Fruit fly (Drosophila melanogaster) whole organism, prepupa: ENCODE measurements around the gene CG17778.
A peak's percentile ranks its signal among the peaks of the same experiment; 100 is the strongest.

Source experiments
- Blimp-1 ChIP-seq: fragments of 200-800 bp; sonication (Bioruptor generic); optimal IDR thresholded peaks from 3 replicates; lab custom pipeline; 2017; ENCODE audit warnings: missing biosample characterization, missing genetic modification characterization, mild to moderate bottlenecking, moderate library complexity, missing genetic modification reagents
- CG11902 ChIP-seq: fragments of 200-800 bp; sonication (Bioruptor generic); optimal IDR thresholded peaks from 3 replicates; lab custom pipeline; 2016; ENCODE audit warnings: missing biosample characterization, missing genetic modification characterization
- CG15336 ChIP-seq: fragments of 200-800 bp; sonication (Bioruptor generic); IDR thresholded peaks from 2 replicates; pipeline ENCODE4 v1.3.6; 2022; ENCODE audit warnings: missing biosample characterization, missing genetic modification characterization
- CG16779 ChIP-seq: fragments of 200-800 bp; sonication (Bioruptor generic); optimal IDR thresholded peaks from 3 replicates; lab custom pipeline; 2017; ENCODE audit warnings: missing biosample characterization, mild to moderate bottlenecking, missing genetic modification characterization
- CG31627 ChIP-seq: fragments of 200-800 bp; sonication (Bioruptor generic); optimal IDR thresholded peaks from 3 replicates; lab custom pipeline; 2016; ENCODE audit warnings: missing biosample characterization, missing genetic modification characterization
- CG4318 ChIP-seq: fragments of 200-800 bp; sonication (Bioruptor generic); optimal IDR thresholded peaks from 3 replicates; lab custom pipeline; 2017; ENCODE audit warnings: missing biosample characterization, mild to moderate bottlenecking, missing genetic modification characterization
- CG6276 ChIP-seq: fragments of 200-800 bp; sonication (Bioruptor generic); optimal IDR thresholded peaks from 2 replicates; lab custom pipeline; 2017; ENCODE audit warnings: missing biosample characterization, mild to moderate bottlenecking, missing genetic modification characterization
- CG6808 ChIP-seq: fragments of 200-800 bp; sonication (Bioruptor generic); optimal IDR thresholded peaks from 3 replicates; lab custom pipeline; 2017; ENCODE audit warnings: missing biosample characterization, missing genetic modification characterization, mild to moderate bottlenecking, moderate library complexity, missing genetic modification reagents
- CG6854 ChIP-seq: fragments of 200-800 bp; sonication (Bioruptor generic); optimal IDR thresholded peaks from 2 replicates; lab custom pipeline; 2017; ENCODE audit warnings: missing biosample characterization, mild to moderate bottlenecking, missing genetic modification characterization
- CG8119 ChIP-seq: fragments of 200-800 bp; sonication (Bioruptor generic); IDR thresholded peaks from 3 replicates; pipeline ENCODE4 v1.3.6; 2022; ENCODE audit warnings: missing biosample characterization, missing genetic modification characterization
- CG8632 ChIP-seq: fragments of 200-800 bp; sonication (Bioruptor generic); optimal IDR thresholded peaks from 3 replicates; lab custom pipeline; 2016; ENCODE audit warnings: missing biosample characterization, missing genetic modification characterization
- CG9139 ChIP-seq: fragments of 200-800 bp; sonication (Bioruptor generic); optimal IDR thresholded peaks from 3 replicates; lab custom pipeline; 2017; ENCODE audit warnings: missing biosample characterization, mild to moderate bottlenecking, missing genetic modification characterization
- Eip75B ChIP-seq: fragments of 200-800 bp; sonication (Bioruptor generic); optimal IDR thresholded peaks from 3 replicates; lab custom pipeline; 2016; ENCODE audit warnings: missing biosample characterization, missing genetic modification characterization
- Eip78C ChIP-seq: fragments of 200-800 bp; sonication (Bioruptor generic); peaks from one replicate; lab custom pipeline; 2016; ENCODE audit warnings: missing biosample characterization, missing genetic modification characterization
- Ets96B ChIP-seq: fragments of 200-800 bp; optimal IDR thresholded peaks from 2 replicates; lab custom pipeline; 2019; ENCODE audit warnings: missing biosample characterization, mild to moderate bottlenecking, missing genetic modification characterization, moderate library complexity
- Hr38 ChIP-seq: sonication (Bioruptor generic); optimal IDR thresholded peaks from 2 replicates; lab custom pipeline; 2016; ENCODE audit warnings: missing biosample characterization, missing genetic modification characterization
- Lpt ChIP-seq: fragments of 200-800 bp; sonication (Bioruptor generic); optimal IDR thresholded peaks from 3 replicates; lab custom pipeline; 2016; ENCODE audit warnings: missing biosample characterization, missing genetic modification characterization
- Met ChIP-seq: fragments of 200-800 bp; sonication (Bioruptor generic); optimal IDR thresholded peaks from 3 replicates; lab custom pipeline; 2016; ENCODE audit warnings: missing biosample characterization, missing genetic modification characterization
- OdsH ChIP-seq: fragments of 200-800 bp; sonication (Bioruptor generic); optimal IDR thresholded peaks from 3 replicates; lab custom pipeline; 2016; ENCODE audit warnings: missing biosample characterization, missing genetic modification characterization
- Sox15 ChIP-seq: fragments of 200-800 bp; sonication (Bioruptor generic); optimal IDR thresholded peaks from 3 replicates; lab custom pipeline; 2016; ENCODE audit warnings: missing biosample characterization, missing genetic modification characterization
- acj6 ChIP-seq: fragments of 200-800 bp; sonication (Bioruptor generic); optimal IDR thresholded peaks from 3 replicates; lab custom pipeline; 2016; ENCODE audit warnings: missing biosample characterization, missing genetic modification characterization
- dac ChIP-seq: fragments of 200-800 bp; sonication (Bioruptor generic); optimal IDR thresholded peaks from 2 replicates; lab custom pipeline; 2017; ENCODE audit warnings: missing biosample characterization, mild to moderate bottlenecking, missing genetic modification characterization
- dsx ChIP-seq: fragments of 200-800 bp; optimal IDR thresholded peaks from 3 replicates; lab custom pipeline; 2019; ENCODE audit warnings: missing biosample characterization, mild to moderate bottlenecking, missing genetic modification characterization, moderate library complexity; ENCODE audit not compliant: poor library complexity, severe bottlenecking
- esn ChIP-seq: fragments of 200-800 bp; sonication (Bioruptor generic); optimal IDR thresholded peaks from 2 replicates; lab custom pipeline; 2016; ENCODE audit warnings: missing biosample characterization, mild to moderate bottlenecking, missing genetic modification characterization, moderate library complexity
- fd85E ChIP-seq: fragments of 200-800 bp; sonication (Bioruptor generic); optimal IDR thresholded peaks from 3 replicates; lab custom pipeline; 2016; ENCODE audit warnings: missing biosample characterization, missing genetic modification characterization
- fkh ChIP-seq: fragments of 200-800 bp; sonication (Bioruptor generic); optimal IDR thresholded peaks from 3 replicates; lab custom pipeline; 2017; ENCODE audit warnings: missing biosample characterization, mild to moderate bottlenecking, missing genetic modification characterization, moderate library complexity
- lz ChIP-seq: fragments of 200-800 bp; sonication (Bioruptor generic); optimal IDR thresholded peaks from 3 replicates; lab custom pipeline; 2016; ENCODE audit warnings: missing biosample characterization, missing genetic modification characterization
- salr ChIP-seq, 2 experiments: fragments of 200-800 bp; sonication (Bioruptor generic); optimal IDR thresholded peaks; 3 replicates each; lab custom pipeline; 2016 to 2018; ENCODE audit warnings: missing biosample characterization in 2 of 2, missing genetic modification characterization in 2 of 2, mild to moderate bottlenecking in 1 of 2
- spab ChIP-seq: fragments of 200-800 bp; sonication (Bioruptor generic); optimal IDR thresholded peaks from 2 replicates; lab custom pipeline; 2017; ENCODE audit warnings: missing biosample characterization, mild to moderate bottlenecking, missing genetic modification characterization, missing genetic modification reagents
- ss ChIP-seq, 2 experiments: fragments of 200-800 bp; sonication (Bioruptor generic); optimal IDR thresholded peaks; 2 replicates in 1 of 2; 3 replicates in 1 of 2; lab custom pipeline; 2017 to 2018; ENCODE audit warnings: mild to moderate bottlenecking in 2 of 2, missing biosample characterization in 2 of 2, missing genetic modification characterization in 2 of 2, moderate library complexity in 1 of 2
- svp ChIP-seq: fragments of 200-800 bp; sonication (Bioruptor generic); peaks from one replicate; lab custom pipeline; 2016; ENCODE audit warnings: missing biosample characterization, missing genetic modification characterization
- topi ChIP-seq: fragments of 200-800 bp; sonication (Bioruptor generic); optimal IDR thresholded peaks from 3 replicates; lab custom pipeline; 2016; ENCODE audit warnings: missing biosample characterization, missing genetic modification characterization
- vri ChIP-seq: fragments of 200-800 bp; sonication (Bioruptor generic); optimal IDR thresholded peaks from 3 replicates; lab custom pipeline; 2016; ENCODE audit warnings: missing biosample characterization, mild to moderate bottlenecking, missing genetic modification characterization

CG17778 gene

dm6 chrX:499589-500041, 5.2 kb downstream of the CG17778 start (continued):
- TF ChIP-seq CG16779 (tag; lab: Kevin White, UChicago) (peak; percentile 41), CG8119 (GFP tag; lab: Robert Waterston, UW) (peak; percentile 78), Eip75B (GFP tag; lab: Kevin White, UChicago) (no peak), topi (peak; percentile 79), CG4318 (GFP tag; lab: Kevin White, UChicago) (peak; percentile 82), Hr38 (no peak), CG6808 (GFP tag; lab: Kevin White, UChicago) (peak; percentile 71), fd85E (GFP tag; lab: Kevin White, UChicago) (peak; percentile 3), CG6854 (peak; percentile 7), ss (GFP tag; optimal IDR thresholded peaks at IDR 0.05; lab: Kevin White, UChicago) (peak; percentile 14 to 63), svp (GFP tag; lab: Kevin White, UChicago) (peak; percentile 90), CG9139 (no peak), lz (GFP tag; lab: Kevin White, UChicago) (peak; percentile 72), CG8632 (GFP tag; lab: Kevin White, UChicago) (peak; percentile 59), Ets96B (tag; lab: Kevin White, UChicago) (peak; percentile 72), salr (GFP tag; optimal IDR thresholded peaks at IDR 0.05; lab: Kevin White, UChicago) (peak in 1 of 2 experiments; percentile 24), CG15336 (GFP tag; lab: Robert Waterston, UW) (peak; percentile 82), Met (no peak), CG11902 (GFP tag; lab: Kevin White, UChicago) (peak; percentile 10), dsx (GFP tag; lab: Kevin White, UChicago) (peak; percentile 70), OdsH (no peak), esn (peak; percentile 73), spab (GFP tag; lab: Kevin White, UChicago) (peak; percentile 50), Sox15 (GFP tag; lab: Kevin White, UChicago) (peak; percentile 53), acj6 (GFP tag; lab: Kevin White, UChicago) (peak; percentile 68), CG6276 (GFP tag; lab: Kevin White, UChicago) (peak; percentile 86), Blimp-1 (peak; percentile 34)

DNA sequence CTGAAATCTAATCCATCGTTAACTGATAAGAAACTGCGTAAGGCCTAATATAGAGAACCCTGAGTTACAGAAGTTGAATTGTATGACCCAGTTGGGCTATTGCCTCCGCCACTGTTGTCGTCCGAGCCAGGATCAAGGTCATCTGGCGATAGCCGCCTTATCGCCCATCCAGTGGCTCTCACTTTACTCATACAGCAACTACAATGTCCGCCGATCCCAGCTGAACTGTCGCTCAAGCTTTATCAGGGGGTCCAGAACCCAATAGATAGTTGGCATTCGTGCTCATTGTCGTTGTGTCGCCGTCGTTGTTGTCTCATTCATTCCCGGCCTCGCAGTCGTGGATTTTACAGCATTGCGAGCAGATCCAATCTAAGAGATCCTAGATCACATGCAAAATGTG, 14.7 kb downstream of the CG17778 start, which contains the start of gene arg:
Gene arg (plus strand): TSS at position 319 of the 400 bp plus-strand sequence.
- TF ChIP-seq dac (GFP tag; lab: Kevin White, UChicago) (no peak), svp (GFP tag; lab: Kevin White, UChicago) (peak; percentile 82), dsx (GFP tag; lab: Kevin White, UChicago) (peak; percentile 55)

DNA sequence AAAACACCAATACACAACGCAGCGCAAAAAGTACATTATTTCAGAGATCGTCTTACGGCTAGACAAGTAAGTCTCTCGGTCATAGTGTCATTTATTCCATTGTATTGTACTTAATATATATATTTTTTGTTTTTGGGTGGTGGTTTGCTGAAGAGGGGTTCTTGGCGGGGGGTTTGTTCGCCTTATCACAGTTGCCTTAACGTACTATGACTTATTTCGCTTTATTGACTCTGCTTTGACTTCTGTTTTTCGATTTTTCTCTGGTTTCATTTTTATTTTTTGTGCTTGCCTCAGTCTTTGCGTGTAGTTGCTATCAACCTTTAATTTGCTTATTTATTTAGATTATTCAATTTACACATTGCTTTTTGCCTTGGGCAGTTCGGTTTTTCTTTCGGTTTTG, 16.1 kb downstream of the CG17778 start:
- TF ChIP-seq svp (GFP tag; lab: Kevin White, UChicago): peak; percentile 94
- TF ChIP-seq OdsH: no peak
- peak; percentile 55 for TF ChIP-seq vri (GFP tag; lab: Kevin White, UChicago)
- no peak for TF ChIP-seq spab (GFP tag; lab: Kevin White, UChicago)
- no peak for TF ChIP-seq CG4318 (GFP tag; lab: Kevin White, UChicago)
- TF ChIP-seq fkh: peak; percentile 53

DNA sequence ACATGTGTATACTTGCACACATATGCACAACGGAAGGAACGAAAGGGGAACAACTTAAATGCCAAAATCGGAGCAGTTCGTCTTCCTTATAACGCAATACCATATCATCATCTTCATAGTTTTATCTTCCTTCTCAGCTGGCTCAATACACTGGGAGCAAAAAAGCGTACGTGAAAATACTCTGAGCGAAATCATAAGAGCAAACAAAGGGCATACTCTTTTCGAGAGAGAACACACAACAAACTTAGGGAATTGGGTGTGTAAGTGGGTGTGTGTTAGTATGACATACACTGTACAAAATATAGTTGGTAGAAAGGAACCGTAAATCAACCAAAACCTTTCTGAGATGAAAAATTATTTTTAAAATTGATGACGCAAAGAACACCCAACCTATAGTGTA, 18.1 kb downstream of the CG17778 start:
- TF ChIP-seq CG31627 (GFP tag; lab: Kevin White, UChicago) (no peak), svp (GFP tag; lab: Kevin White, UChicago) (peak; percentile 25), Eip78C (GFP tag; lab: Kevin White, UChicago) (peak; percentile 67)

DNA sequence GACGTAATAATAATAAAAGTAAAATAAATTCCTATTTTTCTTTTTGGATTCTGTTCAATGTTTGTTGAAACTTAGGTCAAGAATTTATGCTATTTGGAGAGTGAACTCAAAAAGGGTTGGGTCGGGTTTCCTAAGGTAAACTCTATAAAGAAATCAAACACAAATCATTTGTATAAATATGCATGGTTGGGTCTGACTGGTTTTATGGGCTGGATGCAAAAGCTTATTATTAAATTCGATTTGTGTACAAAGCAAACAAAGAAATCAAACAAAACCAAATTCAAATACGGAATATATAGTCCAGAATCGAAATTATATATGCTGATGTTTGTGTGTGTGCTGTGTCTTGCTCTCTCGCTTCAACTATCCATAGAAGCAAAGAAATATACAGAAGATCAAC, 21.3 kb downstream of the CG17778 start:
- TF ChIP-seq fkh (peak; percentile 49), Lpt (GFP tag; lab: Kevin White, UChicago) (no peak)
